Worm (Caenorhabditis elegans): Measurements from ENCODE around the gene H28G03.2.

The H28G03.2 gene

ce11 chrX:5197440-5197839 lies 8.1 kb upstream of the H28G03.2 start:
- TF ChIP-seq ceh-31 (tag; optimal IDR thresholded peaks at IDR 0.05), result no peak
- no peak for TF ChIP-seq ceh-14 (tag; optimal IDR thresholded peaks at IDR 0.05)
- TF ChIP-seq pros-1 (tag; optimal IDR thresholded peaks at IDR 0.05), result no peak
- no peak for TF ChIP-seq ets-4 (tag; optimal IDR thresholded peaks at IDR 0.05)
- no peak for TF ChIP-seq C38D4.7 (GFP tag; optimal IDR thresholded peaks at IDR 0.05)
- no peak for TF ChIP-seq hlh-6 (tag; optimal IDR thresholded peaks at IDR 0.05)
- no peak for TF ChIP-seq Y22D7AL.16 (tag; optimal IDR thresholded peaks at IDR 0.05)

- TF ChIP-seq ceh-14 (tag; optimal IDR thresholded peaks at IDR 0.05) (no peak), fkh-6 (tag; optimal IDR thresholded peaks at IDR 0.05) (no peak), pqm-1 (tag; optimal IDR thresholded peaks at IDR 0.05) (no peak), unc-55 (GFP tag; optimal IDR thresholded peaks at IDR 0.05) (no peak), npax-4 (tag; optimal IDR thresholded peaks at IDR 0.05) (no peak), C38D4.7 (GFP tag; optimal IDR thresholded peaks at IDR 0.05) (no peak), unc-3 (GFP tag; conservative IDR thresholded peaks at IDR 0.05) (no peak), unc-3 (tag; optimal IDR thresholded peaks at IDR 0.05) (no peak), tbx-2 (tag; optimal IDR thresholded peaks at IDR 0.05) (no peak), ceh-6 (GFP tag; optimal IDR thresholded peaks at IDR 0.05) (no peak), sox-2 (GFP tag; IDR thresholded peaks at IDR 0.05) (no peak), unc-42 (tag; optimal IDR thresholded peaks at IDR 0.05) (no peak), F13H6.1 (tag; optimal IDR thresholded peaks at IDR 0.05) (no peak), pat-9 (tag; optimal IDR thresholded peaks at IDR 0.05) (no peak), ref-2 (tag; optimal IDR thresholded peaks at IDR 0.05) (no peak), syd-9 (tag; optimal IDR thresholded peaks at IDR 0.05) (no peak), hlh-8 (tag; optimal IDR thresholded peaks at IDR 0.05) (no peak)
These were observed 6.3 kb upstream of the H28G03.2 start for ce11 chrX:5199245-5199644.

- no peak for TF ChIP-seq pag-3 (tag; optimal IDR thresholded peaks at IDR 0.05; ENCODE audit: borderline replicate concordance)
- no peak for TF ChIP-seq ttx-3 (tag; optimal IDR thresholded peaks at IDR 0.05)
- no peak for TF ChIP-seq che-1 (tag; optimal IDR thresholded peaks at IDR 0.05)
- no peak for TF ChIP-seq F13H6.1 (tag; optimal IDR thresholded peaks at IDR 0.05)
- TF ChIP-seq T23F11.4 (GFP tag; optimal IDR thresholded peaks at IDR 0.05), result no peak
- no peak for TF ChIP-seq fkh-6 (tag; optimal IDR thresholded peaks at IDR 0.05)
- no peak for TF ChIP-seq ceh-2 (tag; optimal IDR thresholded peaks at IDR 0.05)
- no peak for TF ChIP-seq elt-4 (tag; optimal IDR thresholded peaks at IDR 0.05)
- no peak for TF ChIP-seq rnt-1 (tag; optimal IDR thresholded peaks at IDR 0.05)
These were observed 5.7 kb upstream of the H28G03.2 start for ce11 chrX:5199825-5200373.

ce11 chrX:5201860-5202259 lies 3.7 kb upstream of the H28G03.2 start:
- no peak for TF ChIP-seq ztf-16 (tag; optimal IDR thresholded peaks at IDR 0.05)
- TF ChIP-seq unc-55 (GFP tag; optimal IDR thresholded peaks at IDR 0.05), result no peak
- no peak for TF ChIP-seq unc-3 (GFP tag; conservative IDR thresholded peaks at IDR 0.05)
- TF ChIP-seq unc-3 (tag; optimal IDR thresholded peaks at IDR 0.05), result no peak
- TF ChIP-seq che-1 (tag; optimal IDR thresholded peaks at IDR 0.05), result no peak
- TF ChIP-seq zip-5 (tag; optimal IDR thresholded peaks at IDR 0.05), result no peak
- no peak for TF ChIP-seq pha-2 (tag; optimal IDR thresholded peaks at IDR 0.05)
- TF ChIP-seq fkh-6 (tag; optimal IDR thresholded peaks at IDR 0.05), result no peak
- TF ChIP-seq hlh-8 (tag; optimal IDR thresholded peaks at IDR 0.05), result no peak
- no peak for TF ChIP-seq lin-11 (tag; optimal IDR thresholded peaks at IDR 0.05)
- TF ChIP-seq sox-4 (tag; optimal IDR thresholded peaks at IDR 0.05), result no peak
- no peak for TF ChIP-seq elt-4 (tag; optimal IDR thresholded peaks at IDR 0.05)

ce11 chrX:5202399-5202798 lies 3.2 kb upstream of the H28G03.2 start:
- TF ChIP-seq K09A11.1 (tag; optimal IDR thresholded peaks at IDR 0.05; ENCODE audit: insufficient read depth), result no peak
- no peak for TF ChIP-seq F13H6.1 (tag; optimal IDR thresholded peaks at IDR 0.05)
- no peak for TF ChIP-seq unc-42 (tag; optimal IDR thresholded peaks at IDR 0.05)
- TF ChIP-seq unc-86 (tag; optimal IDR thresholded peaks at IDR 0.05), result no peak
- TF ChIP-seq hlh-6 (tag; optimal IDR thresholded peaks at IDR 0.05), result no peak
- no peak for TF ChIP-seq hlh-13 (GFP tag; optimal IDR thresholded peaks at IDR 0.05)
- no peak for TF ChIP-seq fax-1 (tag; optimal IDR thresholded peaks at IDR 0.05)
- TF ChIP-seq pha-4 (tag; optimal IDR thresholded peaks at IDR 0.05), result no peak
- TF ChIP-seq K02D7.2 (tag; optimal IDR thresholded peaks at IDR 0.05), result no peak
- no peak for TF ChIP-seq dve-1 (tag; optimal IDR thresholded peaks at IDR 0.05)
- TF ChIP-seq sox-4 (tag; optimal IDR thresholded peaks at IDR 0.05), result no peak
- TF ChIP-seq ceh-45 (GFP tag; IDR thresholded peaks at IDR 0.05), result no peak
- no peak for TF ChIP-seq ceh-14 (tag; optimal IDR thresholded peaks at IDR 0.05)
- no peak for TF ChIP-seq ceh-30 (tag; optimal IDR thresholded peaks at IDR 0.05)
- TF ChIP-seq ceh-31 (tag; optimal IDR thresholded peaks at IDR 0.05), result no peak
- TF ChIP-seq pqm-1 (tag; optimal IDR thresholded peaks at IDR 0.05), result no peak
- no peak for TF ChIP-seq nhr-11 (tag; optimal IDR thresholded peaks at IDR 0.05)
- TF ChIP-seq ceh-19 (GFP tag; optimal IDR thresholded peaks at IDR 0.05), result no peak
- TF ChIP-seq nhr-232 (tag; optimal IDR thresholded peaks at IDR 0.05), result no peak

Data from whole organism, late embryonic.